Fruit fly (Drosophila melanogaster): Measurements from ENCODE around the gene CG31975.

The CG31975 gene

DNA sequence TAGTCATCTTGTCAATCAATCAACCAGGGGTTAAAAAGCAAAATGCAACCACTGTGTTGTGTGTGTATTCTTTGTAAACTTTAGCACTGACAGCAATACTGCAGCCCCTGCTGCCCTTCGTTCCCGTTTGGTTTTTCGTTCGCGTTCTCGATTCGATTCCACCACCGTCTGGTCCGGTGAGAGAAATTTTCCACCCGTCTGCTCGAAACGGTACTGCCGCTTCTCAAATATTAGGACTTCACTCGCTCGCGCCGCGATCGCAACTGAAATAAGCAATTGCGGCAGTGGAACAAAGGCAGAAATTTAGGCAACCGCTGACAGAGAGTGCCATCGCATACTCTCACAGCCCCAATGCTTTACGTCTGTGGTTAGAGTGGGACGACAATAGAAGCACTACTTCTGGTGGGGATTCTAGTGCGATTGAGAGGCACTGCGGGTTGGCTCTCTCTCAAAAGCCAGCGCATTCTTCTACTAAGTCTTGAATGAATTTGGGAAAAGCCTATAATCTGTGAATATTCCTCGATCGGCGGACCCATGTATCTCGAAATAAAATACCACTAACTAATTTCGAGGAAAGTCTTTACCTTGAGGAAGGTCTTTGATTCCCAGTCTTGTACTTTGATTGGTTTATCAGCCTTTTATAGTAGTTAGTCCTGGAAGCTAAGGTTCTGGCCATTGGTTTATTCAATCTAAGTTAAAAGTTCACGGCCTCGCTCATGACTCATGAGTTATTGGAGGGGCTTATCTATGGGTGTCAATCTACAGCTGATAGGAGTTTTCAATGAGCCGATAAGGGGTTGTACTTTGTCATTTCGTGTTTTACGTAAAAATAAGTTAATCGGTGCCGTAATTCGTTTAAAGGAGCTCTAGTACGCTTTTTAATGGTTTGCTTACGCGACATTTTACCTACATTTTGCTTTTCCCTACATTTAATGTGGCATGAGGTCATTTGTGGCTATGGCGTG is 11.5 kb downstream of the CG31975 start (continued):
- TF ChIP-seq wek (GFP tag; optimal IDR thresholded peaks at IDR 0.05) (peak; percentile 65), CG32767 (GFP tag; IDR thresholded peaks at IDR 0.05) (peak; percentile 66), H15 (GFP tag; IDR thresholded peaks at IDR 0.05) (no peak), ato (GFP tag; IDR thresholded peaks at IDR 0.05; ENCODE audit: partially characterized antibody) (peak; percentile 25; the same call in 1 of the 2 replicates), kay (GFP tag; optimal IDR thresholded peaks at IDR 0.05) (peak; percentile 36), sob (GFP tag; IDR thresholded peaks at IDR 0.05) (peak; percentile 54; the same call in 1 of the 2 replicates), gcm (GFP tag; optimal IDR thresholded peaks at IDR 0.05) (peak; percentile 78), CG11085 (GFP tag; IDR thresholded peaks at IDR 0.05) (no peak), danr (GFP tag; IDR thresholded peaks at IDR 0.05) (no peak), Sry-δ (GFP tag; optimal IDR thresholded peaks at IDR 0.05) (peak; percentile 2), Mad (GFP tag; optimal IDR thresholded peaks at IDR 0.05) (no peak), CG2120 (GFP tag; optimal IDR thresholded peaks at IDR 0.05) (peak; percentile 26), CG12299 (tag; optimal IDR thresholded peaks at IDR 0.05) (peak; percentile 57), shn (GFP tag; optimal IDR thresholded peaks at IDR 0.05) (peak; percentile 44), Hey (tag; optimal IDR thresholded peaks at IDR 0.05) (no peak), B-H2 (GFP tag; optimal IDR thresholded peaks at IDR 0.05) (peak; percentile 65), CG13775 (GFP tag; optimal IDR thresholded peaks at IDR 0.05) (no peak), Doc2 (GFP tag; IDR thresholded peaks at IDR 0.05) (no peak), toy (GFP tag; IDR thresholded peaks at IDR 0.05) (no peak), chn (GFP tag; optimal IDR thresholded peaks at IDR 0.05) (no peak), CG11504 (tag; optimal IDR thresholded peaks at IDR 0.05) (no peak), bab2 (GFP tag; optimal IDR thresholded peaks at IDR 0.05) (no peak), MESR4 (GFP tag; optimal IDR thresholded peaks at IDR 0.05) (peak; percentile 13), hbn (GFP tag; IDR thresholded peaks at IDR 0.05; ENCODE audit: partially characterized antibody) (no peak), ATbp (GFP tag; optimal IDR thresholded peaks at IDR 0.05) (no peak), hb (GFP tag; IDR thresholded peaks at IDR 0.05; ENCODE audit: partially characterized antibody) (no peak), stwl (tag; optimal IDR thresholded peaks at IDR 0.05) (peak; percentile 36), kni (GFP tag; optimal IDR thresholded peaks at IDR 0.05) (peak; percentile 77), otp (GFP tag; IDR thresholded peaks at IDR 0.05) (peak; percentile 43; the same call in 1 of the 3 replicates), CG9215 (GFP tag; IDR thresholded peaks at IDR 0.05) (no peak), CG34376 (GFP tag; optimal IDR thresholded peaks at IDR 0.05) (peak; percentile 87), dysf (GFP tag; IDR thresholded peaks at IDR 0.05) (no peak), CG13123 (GFP tag; optimal IDR thresholded peaks at IDR 0.05) (no peak), Nf-YC (tag; optimal IDR thresholded peaks at IDR 0.05) (peak; percentile 74), Camta (GFP tag; optimal IDR thresholded peaks at IDR 0.05) (no peak), CG10366 (GFP tag; IDR thresholded peaks at IDR 0.05) (peak; percentile 22; the same call in 1 of the 2 replicates), pum (GFP tag; optimal IDR thresholded peaks at IDR 0.05) (no peak), CG15011 (GFP tag; optimal IDR thresholded peaks at IDR 0.05) (no peak), sc (optimal IDR thresholded peaks at IDR 0.05) (no peak), sc (GFP tag; optimal IDR thresholded peaks at IDR 0.05) (no peak), Trl (optimal IDR thresholded peaks at IDR 0.05) (peak; percentile 88 to 90), Trl (GFP tag; optimal IDR thresholded peaks at IDR 0.05) (peak; percentile 50), Hmx (GFP tag; optimal IDR thresholded peaks at IDR 0.05) (no peak), C15 (GFP tag; IDR thresholded peaks at IDR 0.05) (0 out of 3 replicates have a peak, but pooled peaks have one; percentile 23), dan (GFP tag; IDR thresholded peaks at IDR 0.05) (no peak), CG17359 (tag; optimal IDR thresholded peaks at IDR 0.05) (peak; percentile 49), Ada2b (GFP tag; IDR thresholded peaks at IDR 0.05) (no peak), lab (GFP tag; optimal IDR thresholded peaks at IDR 0.05) (peak; percentile 82), tll (GFP tag; optimal IDR thresholded peaks at IDR 0.05) (no peak)
